Worm (Caenorhabditis elegans): ENCODE measurements around the gene arrd-25.

DNA sequence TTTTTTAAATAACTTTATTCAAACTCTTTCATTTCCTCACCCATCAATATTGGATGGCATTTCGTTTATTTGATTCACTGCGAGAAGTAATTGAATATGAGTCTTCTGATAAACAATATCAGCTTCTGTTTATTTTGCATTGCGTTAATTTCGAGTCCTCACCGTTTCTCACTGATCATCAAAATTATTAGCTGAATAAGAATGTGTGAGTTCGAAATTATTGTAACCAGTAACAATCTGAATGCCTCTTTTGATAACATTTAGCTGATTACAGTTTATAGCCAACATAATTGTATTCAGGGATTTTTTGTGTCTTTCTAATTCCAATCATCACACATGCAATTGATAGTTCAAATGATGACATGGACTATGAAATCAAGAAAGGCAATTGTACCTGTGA is 51.6 kb downstream of the arrd-25 start, which contains the start of gene F16B12.1:
- TF ChIP-seq tbx-7 (tag; optimal IDR thresholded peaks at IDR 0.05) = no peak
- no peak for TF ChIP-seq ceh-24 (tag; optimal IDR thresholded peaks at IDR 0.05)
- TF ChIP-seq unc-55 (GFP tag; optimal IDR thresholded peaks at IDR 0.05) = no peak
- no peak for TF ChIP-seq T23F11.4 (GFP tag; optimal IDR thresholded peaks at IDR 0.05)
- no peak for TF ChIP-seq dmd-4 (tag; optimal IDR thresholded peaks at IDR 0.05; ENCODE audit: borderline replicate concordance)

All from whole organism, late embryonic.